Worm (Caenorhabditis elegans) whole organism, L3 larva: ENCODE measurements around the gene Y116A8C.43.

Experiments used
- ama-1 ChIP-seq: fragments of 150-350 bp; optimal IDR thresholded peaks from 2 replicates; lab custom pipeline; 2018
- ceh-16 ChIP-seq: sonication (generic microtip); optimal IDR thresholded peaks from 2 replicates; lab custom pipeline; 2017; ENCODE audit warnings: missing biosample characterization, missing genetic modification characterization
- ceh-28 ChIP-seq: fragments of 150-350 bp; optimal IDR thresholded peaks from 2 replicates; lab custom pipeline; 2014; ENCODE audit warnings: missing biosample characterization, missing genetic modification reagents, missing genetic modification characterization
- ceh-9 ChIP-seq: sonication (generic microtip); optimal IDR thresholded peaks from 2 replicates; lab custom pipeline; 2018; ENCODE audit warnings: missing biosample characterization, missing genetic modification characterization
- egl-27 ChIP-seq: sonication (generic microtip); optimal IDR thresholded peaks from 4 replicates; lab custom pipeline; 2017; ENCODE audit warnings: missing biosample characterization, missing genetic modification reagents, missing genetic modification characterization
- fkh-2 ChIP-seq: fragments of 150-350 bp; optimal IDR thresholded peaks from 2 replicates; lab custom pipeline; 2014; ENCODE audit warnings: missing biosample characterization, missing genetic modification reagents, missing genetic modification characterization
- hmg-11 ChIP-seq: sonication (generic microtip); optimal IDR thresholded peaks from 2 replicates; lab custom pipeline; 2016; ENCODE audit warnings: missing genetic modification characterization, missing compliant biosample characterization
- lsy-12 ChIP-seq: sonication (generic microtip); optimal IDR thresholded peaks from 2 replicates; lab custom pipeline; 2016; ENCODE audit warnings: mild to moderate bottlenecking, missing genetic modification characterization, missing compliant biosample characterization
- mdl-1 ChIP-seq: fragments of 150-350 bp; optimal IDR thresholded peaks from 2 replicates; lab custom pipeline; 2014; ENCODE audit warnings: missing biosample characterization, missing genetic modification characterization
- mml-1 ChIP-seq: fragments of 150-350 bp; sonication (generic microtip); optimal IDR thresholded peaks from 3 replicates; lab custom pipeline; 2014; ENCODE audit warnings: missing biosample characterization, missing genetic modification characterization
- nfya-1 ChIP-seq: sonication (generic microtip); optimal IDR thresholded peaks from 2 replicates; lab custom pipeline; 2017; ENCODE audit warnings: missing genetic modification characterization, mild to moderate bottlenecking, missing compliant biosample characterization, antibody characterized with exemption, moderate library complexity; ENCODE audit not compliant: insufficient read depth
- nhr-11 ChIP-seq: fragments of 150-350 bp; optimal IDR thresholded peaks from 2 replicates; lab custom pipeline; 2014; ENCODE audit warnings: missing biosample characterization, missing genetic modification characterization
- nhr-12 ChIP-seq: fragments of 150-350 bp; optimal IDR thresholded peaks from 2 replicates; lab custom pipeline; 2014; ENCODE audit warnings: missing biosample characterization, missing genetic modification characterization
- nhr-67 ChIP-seq: fragments of 150-350 bp; optimal IDR thresholded peaks from 2 replicates; lab custom pipeline; 2014; ENCODE audit warnings: missing biosample characterization, missing genetic modification characterization
- nhr-77 ChIP-seq: fragments of 150-350 bp; optimal IDR thresholded peaks from 2 replicates; lab custom pipeline; 2014; ENCODE audit warnings: missing biosample characterization, missing genetic modification characterization
- snpc-4 ChIP-seq: fragments of 150-350 bp; optimal IDR thresholded peaks from 2 replicates; lab custom pipeline; 2014; ENCODE audit warnings: missing biosample characterization, missing genetic modification characterization
- unc-62 ChIP-seq: fragments of 150-350 bp; sonication (generic microtip); optimal IDR thresholded peaks from 4 replicates; lab custom pipeline; 2014; ENCODE audit warnings: missing biosample characterization, missing genetic modification reagents, missing genetic modification characterization
- zag-1 ChIP-seq: fragments of 150-350 bp; optimal IDR thresholded peaks from 2 replicates; lab custom pipeline; 2014; ENCODE audit warnings: missing biosample characterization, missing genetic modification characterization
- ztf-11 ChIP-seq: fragments of 150-350 bp; optimal IDR thresholded peaks from 2 replicates; lab custom pipeline; 2014; ENCODE audit warnings: missing biosample characterization, missing genetic modification characterization
- ztf-4 ChIP-seq: fragments of 150-350 bp; optimal IDR thresholded peaks from 2 replicates; lab custom pipeline; 2014; ENCODE audit warnings: missing biosample characterization, missing genetic modification characterization

Y116A8C.43 gene

DNA sequence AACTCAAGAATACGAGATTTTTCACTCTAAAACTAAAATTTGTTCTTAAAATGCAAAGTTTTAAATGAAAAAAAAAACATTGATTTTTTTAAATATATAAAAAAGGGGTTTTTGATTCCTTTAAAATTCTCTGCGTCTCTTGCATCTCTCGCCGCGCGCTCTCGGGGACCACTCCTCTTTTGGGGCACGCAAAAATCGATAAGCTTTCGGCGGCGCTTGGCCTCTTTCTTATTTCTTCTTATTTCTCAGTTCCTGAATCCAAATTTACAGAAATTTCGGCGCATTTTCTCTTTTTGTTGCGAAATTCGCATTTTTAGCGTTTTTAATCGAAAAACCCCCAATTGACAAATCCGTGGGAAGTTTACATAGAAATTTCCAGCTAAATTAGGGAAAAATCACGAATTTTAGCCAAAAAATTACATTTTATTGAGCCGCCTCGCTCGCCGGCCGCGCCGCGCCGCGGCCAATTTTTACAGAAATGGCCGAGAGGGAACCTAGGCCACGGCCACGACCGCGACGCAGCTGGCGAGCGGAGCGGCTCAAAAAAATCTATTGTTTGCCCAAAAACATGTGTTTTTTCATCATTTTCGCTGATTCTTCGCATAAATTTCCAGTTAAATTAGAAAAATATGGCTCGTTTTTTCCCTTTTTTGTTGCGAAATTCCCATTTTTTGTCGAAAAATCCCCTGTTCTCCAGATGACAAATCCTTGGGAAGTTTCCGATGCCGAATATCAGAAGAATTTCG lies 30.5 kb downstream of the Y116A8C.43 start, which contains the start of gene itsn-1:
itsn-1 (plus strand) TSS at position 696 of the 746 bp plus-strand sequence.
- TF ChIP-seq unc-62 (GFP tag; lab: Kevin White, UChicago) = no peak
- no peak for TF ChIP-seq ceh-28
- TF ChIP-seq nhr-67 (tag; lab: Kevin White, UChicago) = no peak
- peak; percentile 22 for TF ChIP-seq hmg-11 (tag; lab: Kevin White, UChicago)
- no peak for TF ChIP-seq ztf-4 (tag; lab: Kevin White, UChicago)
- TF ChIP-seq ama-1 (lab: Kevin White, UChicago) = peak; percentile 19

DNA sequence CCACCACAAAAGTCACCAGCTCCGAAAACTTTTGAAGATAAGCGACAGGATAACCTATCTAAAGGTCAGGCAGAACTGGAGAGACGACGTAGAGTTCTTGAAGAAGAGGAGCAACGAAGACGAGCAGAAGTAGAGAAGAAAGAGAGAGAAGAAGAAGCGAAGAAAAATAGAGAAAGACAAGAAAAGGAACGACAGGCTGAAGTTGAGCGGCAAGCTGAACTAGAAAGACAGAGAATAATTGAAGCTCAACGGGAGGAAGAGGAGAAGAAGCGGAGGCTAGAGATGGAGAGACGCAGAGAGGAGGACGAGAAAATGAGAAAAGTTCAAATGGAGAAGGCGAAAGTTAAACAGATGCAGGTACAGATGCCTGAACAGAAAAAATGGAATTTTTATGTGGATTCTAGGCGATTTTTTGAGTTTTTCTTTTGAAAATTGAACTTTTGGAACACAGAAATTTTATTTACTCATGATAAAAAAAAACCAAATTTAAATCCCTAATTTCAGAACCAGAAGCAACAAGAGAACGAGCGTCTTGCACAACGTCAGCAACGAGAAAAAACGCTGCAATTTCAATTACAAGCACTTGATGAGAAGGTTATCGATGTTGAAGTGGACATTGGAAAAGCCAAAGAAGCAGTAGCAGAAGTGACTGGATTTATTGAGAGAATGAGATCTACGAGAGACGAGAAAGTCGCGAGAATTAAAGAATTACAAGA lies 32.6 kb downstream of the Y116A8C.43 start:
- TF ChIP-seq nfya-1 (peak; percentile 24), ztf-11 (no peak), nhr-11 (no peak)
- TF ChIP-seq, all 47 proteins: peak for 1

ce11 chrIV:17125967-17126366 lies 37.3 kb downstream of the Y116A8C.43 start:
- TF ChIP-seq nhr-12 (tag; lab: Kevin White, UChicago) (no peak), zag-1 (tag; lab: Kevin White, UChicago) (no peak), lsy-12 (tag; lab: Kevin White, UChicago) (no peak), mml-1 (tag; lab: Kevin White, UChicago) (no peak), ceh-16 (tag; lab: Kevin White, UChicago) (no peak), fkh-2 (tag; lab: Kevin White, UChicago) (no peak), snpc-4 (tag; lab: Kevin White, UChicago) (no peak)

- no peak for TF ChIP-seq egl-27 (tag; lab: Kevin White, UChicago)
Observed at ce11 chrIV:17126512-17126911, 37.9 kb downstream of the Y116A8C.43 start.

ce11 chrIV:17131035-17131595 lies 42.5 kb downstream of the Y116A8C.43 start, which contains the start of the genes Y116A8C.37 and Y116A8C.38:
TSS of gene Y116A8C.37 (minus strand) at chrIV:17131135.
TSS of gene Y116A8C.38 (plus strand) at chrIV:17131545.
- TF ChIP-seq ceh-9 (no peak), nhr-77 (tag; lab: Kevin White, UChicago) (no peak), mdl-1 (no peak)
- TF ChIP-seq, all 47 proteins: peak for 0
